Fruit fly (Drosophila melanogaster): Measurements from ENCODE around the gene aop.

DNA sequence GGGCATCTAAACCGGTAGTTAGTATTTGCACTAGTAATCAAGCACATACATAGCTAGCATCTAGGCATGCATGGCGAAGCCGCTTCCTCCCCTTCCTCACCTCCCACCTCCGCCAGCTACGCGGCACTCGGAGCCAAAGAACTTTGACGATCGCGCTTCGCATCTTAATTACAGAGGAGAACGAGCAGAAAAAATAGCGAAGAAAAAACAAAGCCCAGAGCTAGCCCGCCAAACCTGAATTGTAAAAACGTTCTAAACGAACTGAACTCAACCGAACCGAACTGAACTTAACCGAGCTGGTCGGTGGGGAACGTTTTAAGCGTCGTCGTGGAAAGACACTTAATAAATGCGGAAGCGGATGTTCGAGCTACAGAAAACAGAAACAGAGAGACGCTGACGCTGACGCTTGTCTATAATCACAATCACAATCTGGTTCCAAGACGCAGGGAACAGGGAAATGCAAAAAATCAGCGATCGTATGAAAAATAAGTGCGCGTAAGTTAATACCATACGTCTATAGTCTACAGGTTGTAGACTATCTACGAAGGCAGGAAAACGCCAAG, 9.6 kb downstream of the aop start:
- TF ChIP-seq sv (GFP tag; optimal IDR thresholded peaks at IDR 0.05): no peak
- no peak for TF ChIP-seq ey (GFP tag; optimal IDR thresholded peaks at IDR 0.05)
- TF ChIP-seq Hnf4 (GFP tag; optimal IDR thresholded peaks at IDR 0.05): no peak
- TF ChIP-seq jim (GFP tag; optimal IDR thresholded peaks at IDR 0.05): no peak
- TF ChIP-seq dsf (GFP tag; optimal IDR thresholded peaks at IDR 0.05; ENCODE audit: borderline replicate concordance): no peak
- no peak for TF ChIP-seq woc (GFP tag; optimal IDR thresholded peaks at IDR 0.05)
- no peak for TF ChIP-seq Dfd (GFP tag; optimal IDR thresholded peaks at IDR 0.05)
- no peak for TF ChIP-seq br (GFP tag; optimal IDR thresholded peaks at IDR 0.05)
- TF ChIP-seq dmrt93B (GFP tag; optimal IDR thresholded peaks at IDR 0.05): no peak
- no peak for TF ChIP-seq N (GFP tag; optimal IDR thresholded peaks at IDR 0.05)
- no peak for TF ChIP-seq GATAd (GFP tag; optimal IDR thresholded peaks at IDR 0.05)
- no peak for TF ChIP-seq Mio (GFP tag; optimal IDR thresholded peaks at IDR 0.05)
